Worm (Caenorhabditis elegans): ENCODE data around the gene C50D2.7.
A peak's percentile ranks its signal among the peaks of the same experiment; 100 is the strongest.

Gene C50D2.7

ce11 chrII:91419-91818 is 3.7 kb downstream of the C50D2.7 start, which contains the start of gene mcat-1:
Gene mcat-1 (minus strand): TSS chrII:91519.
- TF ChIP-seq zip-8 (tag; optimal IDR thresholded peaks at IDR 0.05): peak; percentile 1
- no peak for TF ChIP-seq unc-120 (tag; optimal IDR thresholded peaks at IDR 0.05; ENCODE audit: poor library complexity, severe bottlenecking)
- TF ChIP-seq sem-2 (GFP tag; optimal IDR thresholded peaks at IDR 0.05): no peak

DNA sequence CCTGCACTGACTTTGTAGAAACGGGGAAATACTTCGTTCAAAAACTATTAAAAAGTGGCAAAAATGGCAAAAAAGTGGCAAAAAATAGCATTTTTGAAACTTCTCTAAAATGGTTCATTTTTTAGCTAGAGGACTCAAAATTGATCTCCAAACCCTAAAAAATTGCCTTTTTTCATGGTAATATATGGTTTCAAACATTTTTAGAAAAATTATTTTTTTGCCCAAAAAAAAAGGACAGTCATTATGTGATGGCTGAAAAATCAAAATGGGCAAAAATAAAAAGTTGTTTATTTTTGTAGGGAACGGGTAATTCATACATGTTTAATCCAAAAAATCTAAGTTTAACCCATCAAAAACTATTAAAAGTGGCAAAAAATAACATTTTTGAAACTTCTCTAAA is 7.1 kb downstream of the C50D2.7 start:
- TF ChIP-seq mls-2 (tag; optimal IDR thresholded peaks at IDR 0.05): no peak
- no peak for TF ChIP-seq pha-4 (tag; optimal IDR thresholded peaks at IDR 0.05)
- TF ChIP-seq drap-1 (GFP tag; optimal IDR thresholded peaks at IDR 0.05): no peak
- no peak for TF ChIP-seq cnd-1 (tag; optimal IDR thresholded peaks at IDR 0.05)
- no peak for TF ChIP-seq snpc-4 (tag; optimal IDR thresholded peaks at IDR 0.05)

DNA sequence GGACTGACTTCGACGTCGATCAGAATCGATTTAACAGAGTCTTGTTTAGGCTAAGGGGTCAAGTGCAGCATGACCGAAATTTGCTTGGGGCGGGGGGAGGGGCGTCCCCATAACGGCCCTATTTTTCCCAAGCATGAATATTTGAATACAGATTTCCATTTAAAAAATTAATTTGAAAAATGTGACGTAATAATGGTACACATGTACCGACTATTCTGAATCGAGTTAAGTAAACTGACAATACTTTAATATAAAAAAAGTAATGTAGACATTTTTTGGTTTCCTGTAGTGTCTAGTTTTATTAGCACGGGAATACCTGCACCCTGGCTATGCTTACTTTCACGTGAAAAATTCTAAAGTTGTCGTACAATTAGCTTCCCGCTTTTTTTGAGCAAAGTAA is 8.3 kb downstream of the C50D2.7 start:
- no peak for TF ChIP-seq nhr-76 (tag; optimal IDR thresholded peaks at IDR 0.05)
- TF ChIP-seq unc-120 (tag; optimal IDR thresholded peaks at IDR 0.05; ENCODE audit: poor library complexity, severe bottlenecking): no peak
- TF ChIP-seq zip-8 (tag; optimal IDR thresholded peaks at IDR 0.05): peak; percentile 56

- TF ChIP-seq cnd-1 (tag; optimal IDR thresholded peaks at IDR 0.05) (no peak), ceh-83 (GFP tag; optimal IDR thresholded peaks at IDR 0.05) (no peak), flh-1 (GFP tag; optimal IDR thresholded peaks at IDR 0.05) (no peak), mep-1 (tag; optimal IDR thresholded peaks at IDR 0.05) (no peak), lin-13 (tag; optimal IDR thresholded peaks at IDR 0.05) (no peak), elt-3 (tag; optimal IDR thresholded peaks at IDR 0.05) (no peak), tbx-8 (GFP tag; optimal IDR thresholded peaks at IDR 0.05) (no peak), blmp-1 (tag; optimal IDR thresholded peaks at IDR 0.05) (no peak), sem-2 (GFP tag; optimal IDR thresholded peaks at IDR 0.05) (no peak), drap-1 (GFP tag; optimal IDR thresholded peaks at IDR 0.05) (no peak), M03D4.4 (tag; optimal IDR thresholded peaks at IDR 0.05) (no peak)
Measured at ce11 chrII:84134-84533, 10.9 kb downstream of the C50D2.7 start, which contains the start of gene C50D2.6. Gene C50D2.6 (plus strand): TSS chrII:84434.

- TF ChIP-seq unc-120 (tag; optimal IDR thresholded peaks at IDR 0.05; ENCODE audit: poor library complexity, severe bottlenecking) (no peak), ztf-11 (tag; optimal IDR thresholded peaks at IDR 0.05) (no peak), nhr-28 (tag; optimal IDR thresholded peaks at IDR 0.05) (no peak), snpc-4 (tag; optimal IDR thresholded peaks at IDR 0.05) (no peak), unc-62 (GFP tag; optimal IDR thresholded peaks at IDR 0.05) (no peak), ceh-83 (GFP tag; optimal IDR thresholded peaks at IDR 0.05) (no peak), nhr-237 (tag; optimal IDR thresholded peaks at IDR 0.05) (no peak), sptf-1 (tag; optimal IDR thresholded peaks at IDR 0.05) (no peak), pha-4 (tag; optimal IDR thresholded peaks at IDR 0.05) (no peak), drap-1 (GFP tag; optimal IDR thresholded peaks at IDR 0.05) (no peak), cnd-1 (tag; optimal IDR thresholded peaks at IDR 0.05) (no peak), sem-2 (GFP tag; optimal IDR thresholded peaks at IDR 0.05) (no peak), ces-1 (GFP tag; optimal IDR thresholded peaks at IDR 0.05) (no peak), bed-3 (GFP tag; optimal IDR thresholded peaks at IDR 0.05) (no peak), mab-5 (tag; optimal IDR thresholded peaks at IDR 0.05) (no peak), mls-2 (tag; optimal IDR thresholded peaks at IDR 0.05) (no peak), nhr-76 (tag; optimal IDR thresholded peaks at IDR 0.05) (no peak), lin-13 (tag; optimal IDR thresholded peaks at IDR 0.05) (no peak), elt-3 (tag; optimal IDR thresholded peaks at IDR 0.05) (no peak), tbx-8 (GFP tag; optimal IDR thresholded peaks at IDR 0.05) (no peak)
Measured at ce11 chrII:79166-79565, 15.9 kb downstream of the C50D2.7 start, which contains the start of gene C23H3.9. Gene C23H3.9 (minus strand): TSS chrII:79266.

- no peak for TF ChIP-seq zip-8 (tag; optimal IDR thresholded peaks at IDR 0.05)
- TF ChIP-seq elt-3 (tag; optimal IDR thresholded peaks at IDR 0.05): no peak
- TF ChIP-seq ceh-39 (tag; optimal IDR thresholded peaks at IDR 0.05): no peak
- TF ChIP-seq mep-1 (tag; optimal IDR thresholded peaks at IDR 0.05): no peak
- no peak for TF ChIP-seq blmp-1 (tag; optimal IDR thresholded peaks at IDR 0.05)
- TF ChIP-seq unc-39 (tag; optimal IDR thresholded peaks at IDR 0.05): no peak
- no peak for TF ChIP-seq flh-1 (GFP tag; optimal IDR thresholded peaks at IDR 0.05)
- no peak for TF ChIP-seq ceh-43 (GFP tag; optimal IDR thresholded peaks at IDR 0.05)
- TF ChIP-seq cnd-1 (tag; optimal IDR thresholded peaks at IDR 0.05): no peak
- TF ChIP-seq sem-2 (GFP tag; optimal IDR thresholded peaks at IDR 0.05): no peak
- no peak for TF ChIP-seq pha-4 (tag; optimal IDR thresholded peaks at IDR 0.05)
- no peak for TF ChIP-seq mls-2 (tag; optimal IDR thresholded peaks at IDR 0.05)
- no peak for TF ChIP-seq drap-1 (GFP tag; optimal IDR thresholded peaks at IDR 0.05)
- TF ChIP-seq M03D4.4 (tag; optimal IDR thresholded peaks at IDR 0.05): no peak
- no peak for TF ChIP-seq nhr-76 (tag; optimal IDR thresholded peaks at IDR 0.05)
- no peak for TF ChIP-seq elt-1 (tag; optimal IDR thresholded peaks at IDR 0.05; ENCODE audit: borderline replicate concordance, insufficient read depth)
- TF ChIP-seq nhr-2 (tag; optimal IDR thresholded peaks at IDR 0.05): no peak
Measured at ce11 chrII:76662-77061, 18.4 kb downstream of the C50D2.7 start.

All from whole organism, mixed stage, embryonic.